Worm (Caenorhabditis elegans): ENCODE results near the gene taap-1.

- TF ChIP-seq F23B12.7 (tag; optimal IDR thresholded peaks at IDR 0.05; ENCODE audit: insufficient read depth), result no peak
- no peak for TF ChIP-seq cebp-2 (GFP tag; IDR thresholded peaks at IDR 0.05)
- TF ChIP-seq snpc-4 (GFP tag; optimal IDR thresholded peaks at IDR 0.05), result no peak
- TF ChIP-seq snpc-4 (tag; optimal IDR thresholded peaks at IDR 0.05), result no peak
- TF ChIP-seq nhr-179 (tag; optimal IDR thresholded peaks at IDR 0.05), result no peak
- TF ChIP-seq ceh-27 (GFP tag; optimal IDR thresholded peaks at IDR 0.05), result no peak
Measured at ce11 chrII:8483124-8483792, 413 bp downstream of the taap-1 start.
